Worm (Caenorhabditis elegans): ENCODE measurements around the gene sars-1.

Gene sars-1

DNA sequence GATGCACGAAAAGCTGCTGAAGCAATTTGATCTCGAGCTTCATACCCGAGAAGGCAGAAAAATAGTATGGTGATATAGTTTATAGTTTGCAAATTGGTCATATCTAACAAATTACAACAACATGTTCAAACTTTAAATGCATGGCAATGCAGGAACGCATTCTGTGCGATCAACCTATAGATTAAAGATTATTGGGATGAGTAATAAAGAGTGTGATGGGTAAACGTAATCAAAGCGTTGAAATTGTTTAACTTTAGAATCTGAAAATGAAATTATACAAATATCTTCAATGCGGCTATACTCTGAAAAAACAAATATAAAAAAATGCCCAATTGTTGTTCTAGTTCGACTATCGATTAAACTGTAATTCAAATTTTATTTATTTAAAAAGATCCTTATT is 27.2 kb upstream of the sars-1 start, which contains the start of gene C47E12.14:
Gene C47E12.14 (minus strand): TSS at position 101 of the 400 bp plus-strand sequence.
- TF ChIP-seq fkh-10 (GFP tag; optimal IDR thresholded peaks at IDR 0.05) (no peak), ttx-3 (tag; optimal IDR thresholded peaks at IDR 0.05) (no peak), F13H6.1 (tag; optimal IDR thresholded peaks at IDR 0.05) (no peak), ceh-34 (tag; optimal IDR thresholded peaks at IDR 0.05) (no peak), ztf-16 (tag; optimal IDR thresholded peaks at IDR 0.05) (no peak), sox-4 (tag; optimal IDR thresholded peaks at IDR 0.05) (no peak), fax-1 (tag; optimal IDR thresholded peaks at IDR 0.05) (no peak), C38D4.7 (GFP tag; optimal IDR thresholded peaks at IDR 0.05) (no peak), pha-2 (tag; optimal IDR thresholded peaks at IDR 0.05) (no peak), pha-4 (tag; optimal IDR thresholded peaks at IDR 0.05) (no peak), ceh-6 (GFP tag; optimal IDR thresholded peaks at IDR 0.05) (no peak)

DNA sequence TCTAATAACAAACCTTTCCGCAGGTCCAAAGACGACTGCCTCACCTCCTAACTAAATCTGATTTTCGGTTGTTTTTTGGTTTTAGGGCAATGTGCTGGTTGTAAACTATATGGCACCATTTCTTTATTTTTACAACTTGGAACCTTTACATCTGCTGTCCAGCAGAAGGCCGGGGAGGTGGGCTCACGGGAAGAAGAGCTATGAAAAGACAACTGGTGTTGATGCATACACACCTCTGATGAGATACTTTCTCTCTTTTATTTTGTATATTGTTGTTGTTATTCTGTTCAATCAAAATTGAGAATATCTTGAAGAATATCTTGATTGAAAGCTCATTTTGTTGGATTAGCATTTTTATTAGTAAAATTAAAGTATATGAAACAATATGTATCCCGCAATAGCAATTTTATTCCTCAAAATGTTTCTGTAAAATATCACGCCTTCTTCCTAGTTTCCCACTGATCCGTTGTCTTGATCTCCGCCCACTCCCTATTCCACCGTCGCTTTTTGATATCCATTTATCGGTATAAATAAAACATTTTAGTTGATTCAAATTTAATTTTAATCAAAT is 25.8 kb upstream of the sars-1 start, which contains the start of gene dhp-2:
Gene dhp-2 (plus strand): TSS at position 521 of the 571 bp plus-strand sequence.
- no peak for TF ChIP-seq unc-42 (tag; optimal IDR thresholded peaks at IDR 0.05)
- no peak for TF ChIP-seq madf-2 (tag; optimal IDR thresholded peaks at IDR 0.05)
- no peak for TF ChIP-seq tbx-2 (tag; optimal IDR thresholded peaks at IDR 0.05)
- TF ChIP-seq ceh-24 (tag; optimal IDR thresholded peaks at IDR 0.05) = no peak
- TF ChIP-seq T23F11.4 (GFP tag; optimal IDR thresholded peaks at IDR 0.05) = no peak
- TF ChIP-seq ahr-1 (tag; optimal IDR thresholded peaks at IDR 0.05) = no peak
- TF ChIP-seq ceh-22 (tag; optimal IDR thresholded peaks at IDR 0.05) = no peak
- TF ChIP-seq pat-9 (tag; optimal IDR thresholded peaks at IDR 0.05) = no peak
- no peak for TF ChIP-seq elt-4 (tag; optimal IDR thresholded peaks at IDR 0.05)
- TF ChIP-seq elt-2 (tag; optimal IDR thresholded peaks at IDR 0.05) = no peak
- no peak for TF ChIP-seq ceh-2 (tag; optimal IDR thresholded peaks at IDR 0.05)
- no peak for TF ChIP-seq sox-4 (tag; optimal IDR thresholded peaks at IDR 0.05)
- TF ChIP-seq unc-55 (GFP tag; optimal IDR thresholded peaks at IDR 0.05) = no peak
- TF ChIP-seq fkh-6 (tag; optimal IDR thresholded peaks at IDR 0.05) = no peak

DNA sequence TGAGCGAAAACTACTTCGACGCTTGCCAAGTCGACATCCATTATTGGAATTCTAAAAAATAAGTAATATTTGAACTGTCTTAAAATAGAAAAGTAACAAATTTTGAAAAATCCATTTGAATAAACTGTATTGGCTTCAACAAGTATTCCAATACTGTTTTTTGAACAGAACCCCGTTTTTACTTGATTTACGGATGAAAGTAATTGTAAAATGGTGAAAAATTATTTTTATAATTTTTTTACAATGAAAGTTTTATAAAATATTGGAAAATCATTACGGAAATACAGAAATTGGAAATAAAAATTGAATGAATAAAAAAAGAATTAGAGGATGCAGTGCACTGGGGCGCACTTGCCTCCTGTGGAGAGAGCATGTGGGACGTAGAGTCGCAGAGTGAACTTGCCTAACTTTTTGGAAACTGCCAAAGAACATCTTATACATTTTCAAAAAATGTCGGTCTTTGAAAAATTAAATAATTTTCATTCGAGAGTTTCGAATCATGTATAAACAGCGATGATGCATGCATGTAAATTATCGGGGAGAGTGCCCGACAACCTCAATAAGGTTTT is 21.2 kb upstream of the sars-1 start, which contains the start of gene rrp-1:
Gene rrp-1 (minus strand): TSS at position 51 of the 569 bp plus-strand sequence.
- no peak for TF ChIP-seq rnt-1 (tag; optimal IDR thresholded peaks at IDR 0.05)
- no peak for TF ChIP-seq elt-4 (tag; optimal IDR thresholded peaks at IDR 0.05)

DNA sequence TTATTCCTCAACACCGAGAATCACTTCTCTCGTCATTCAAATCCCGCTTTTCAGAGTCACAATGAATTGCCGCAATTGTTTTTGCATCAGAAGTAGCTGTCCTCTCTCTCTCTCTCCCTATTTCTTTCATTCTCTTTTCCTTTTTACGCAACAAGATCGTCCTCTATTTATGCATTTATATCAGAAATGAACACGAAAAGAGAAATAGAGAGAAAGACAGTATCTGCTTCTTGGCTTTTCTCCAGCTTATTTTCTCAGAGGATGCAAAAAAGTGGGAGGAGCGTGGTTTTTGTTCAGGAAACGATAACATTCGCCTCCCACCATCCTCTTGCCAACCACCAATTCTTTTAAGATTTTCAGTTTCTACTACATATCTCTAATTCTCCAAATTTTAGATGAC is 20.6 kb upstream of the sars-1 start, which contains the start of gene mam-2:
Gene mam-2 (plus strand): TSS at position 301 of the 400 bp plus-strand sequence.
- TF ChIP-seq che-1 (tag; optimal IDR thresholded peaks at IDR 0.05) = no peak
- TF ChIP-seq ztf-16 (tag; optimal IDR thresholded peaks at IDR 0.05) = no peak
- TF ChIP-seq fax-1 (tag; optimal IDR thresholded peaks at IDR 0.05) = no peak
- TF ChIP-seq ceh-2 (tag; optimal IDR thresholded peaks at IDR 0.05) = no peak
- no peak for TF ChIP-seq mec-3 (tag; optimal IDR thresholded peaks at IDR 0.05; ENCODE audit: borderline replicate concordance)
- TF ChIP-seq tbx-7 (tag; optimal IDR thresholded peaks at IDR 0.05) = no peak
- no peak for TF ChIP-seq tbx-2 (tag; optimal IDR thresholded peaks at IDR 0.05)
- TF ChIP-seq lin-11 (tag; optimal IDR thresholded peaks at IDR 0.05) = no peak
- TF ChIP-seq pag-3 (tag; optimal IDR thresholded peaks at IDR 0.05; ENCODE audit: borderline replicate concordance) = no peak
- no peak for TF ChIP-seq pat-9 (tag; optimal IDR thresholded peaks at IDR 0.05)
- TF ChIP-seq ceh-31 (tag; optimal IDR thresholded peaks at IDR 0.05) = no peak
- no peak for TF ChIP-seq ceh-30 (tag; optimal IDR thresholded peaks at IDR 0.05)
- TF ChIP-seq ceh-6 (GFP tag; optimal IDR thresholded peaks at IDR 0.05) = no peak

DNA sequence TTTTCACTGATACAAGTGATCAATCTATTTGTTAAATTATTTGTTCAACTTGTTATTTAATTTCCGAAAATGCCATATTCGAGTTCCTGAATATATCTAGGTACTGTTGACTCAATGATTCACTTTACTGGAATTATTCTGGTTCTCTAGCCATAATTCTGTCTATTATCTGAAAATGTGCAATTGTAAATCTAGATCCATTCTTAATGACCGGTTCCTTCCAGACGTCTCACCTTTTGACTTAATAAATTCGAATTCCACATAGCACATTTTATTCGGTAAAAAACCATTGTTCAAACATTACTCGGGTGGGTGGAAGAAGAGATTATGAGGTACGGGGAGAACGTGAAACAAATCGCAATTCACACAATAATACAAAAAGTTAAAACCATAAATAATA is 14.1 kb upstream of the sars-1 start:
- TF ChIP-seq hlh-15 (tag; optimal IDR thresholded peaks at IDR 0.05) = no peak
- TF ChIP-seq che-1 (tag; optimal IDR thresholded peaks at IDR 0.05) = no peak
- no peak for TF ChIP-seq madf-2 (tag; optimal IDR thresholded peaks at IDR 0.05)
- no peak for TF ChIP-seq ceh-22 (tag; optimal IDR thresholded peaks at IDR 0.05)
- no peak for TF ChIP-seq T23F11.4 (GFP tag; optimal IDR thresholded peaks at IDR 0.05)
- no peak for TF ChIP-seq ref-2 (tag; optimal IDR thresholded peaks at IDR 0.05)
- TF ChIP-seq fkh-10 (GFP tag; optimal IDR thresholded peaks at IDR 0.05) = no peak
- TF ChIP-seq pha-4 (tag; optimal IDR thresholded peaks at IDR 0.05) = no peak
- no peak for TF ChIP-seq unc-42 (tag; optimal IDR thresholded peaks at IDR 0.05)
- TF ChIP-seq lin-11 (tag; optimal IDR thresholded peaks at IDR 0.05) = no peak

Data from whole organism, late embryonic.